Fruit fly (Drosophila melanogaster): ENCODE data around the gene nmo.

DNA sequence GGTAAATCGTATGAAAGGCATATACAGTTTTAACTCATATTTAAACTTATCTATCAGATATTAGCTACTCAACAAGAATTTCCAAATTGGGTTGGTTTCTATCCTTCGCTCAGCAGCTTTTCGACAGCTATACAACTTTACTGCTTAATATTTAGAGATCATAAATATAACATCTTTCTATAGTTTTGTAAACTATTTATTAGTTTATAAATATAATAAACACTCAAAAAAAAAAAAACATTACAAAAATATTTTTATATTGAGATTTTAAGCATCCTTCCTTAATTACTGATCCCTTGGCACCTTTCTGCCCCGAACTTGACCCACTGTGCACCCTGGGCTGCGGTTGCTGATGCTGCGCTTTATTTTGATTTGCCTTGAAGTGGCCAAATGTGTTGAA lies 25.9 kb upstream of the nmo start:
- TF ChIP-seq CG8478 (optimal IDR thresholded peaks at IDR 0.05) (no peak), CTCF (optimal IDR thresholded peaks at IDR 0.05) (no peak)
